Fruit fly (Drosophila melanogaster) whole organism, embryonic: Measurements from ENCODE around the gene dbe.
A peak's percentile ranks its signal among the peaks of the same experiment; 100 is the strongest.

ENCODE experiments used
- Asciz ChIP-seq: fragments of 200-800 bp; sonication (Bioruptor generic); optimal IDR thresholded peaks from 2 replicates; lab custom pipeline; 2017; ENCODE audit warnings: missing biosample characterization, mild to moderate bottlenecking, missing genetic modification characterization, missing genetic modification reagents
- Atf3 ChIP-seq: fragments of 200-800 bp; sonication (Bioruptor generic); optimal IDR thresholded peaks from 3 replicates; lab custom pipeline; 2016; ENCODE audit warnings: missing biosample characterization, missing genetic modification characterization
- B-H2 ChIP-seq: fragments of 200-800 bp; sonication (Bioruptor generic); optimal IDR thresholded peaks from 2 replicates; lab custom pipeline; 2018; ENCODE audit warnings: missing biosample characterization, mild to moderate bottlenecking, missing genetic modification characterization
- CG10431 ChIP-seq: fragments of 200-800 bp; sonication (Bioruptor generic); optimal IDR thresholded peaks from 3 replicates; lab custom pipeline; 2018; ENCODE audit warnings: missing biosample characterization, mild to moderate bottlenecking, missing genetic modification characterization
- CG1233 ChIP-seq: fragments of 200-800 bp; sonication (Bioruptor generic); optimal IDR thresholded peaks from 4 replicates; lab custom pipeline; 2018; ENCODE audit warnings: missing biosample characterization, mild to moderate bottlenecking, missing genetic modification characterization
- CG13287 ChIP-seq: fragments of 200-800 bp; sonication (Bioruptor generic); IDR thresholded peaks from 2 replicates; pipeline ENCODE4 v1.3.6; 2022; ENCODE audit warnings: missing biosample characterization, missing genetic modification characterization; ENCODE audit not compliant: partially characterized antibody
- CG14014 ChIP-seq: fragments of 200-800 bp; sonication (Bioruptor generic); IDR thresholded peaks from 2 replicates; pipeline ENCODE4 v1.3.6; 2022; ENCODE audit warnings: missing biosample characterization, missing genetic modification characterization
- CG14050 ChIP-seq: fragments of 200-800 bp; sonication (Bioruptor generic); IDR thresholded peaks from 3 replicates; pipeline ENCODE4 v1.3.6; 2022; ENCODE audit warnings: missing biosample characterization, missing genetic modification characterization
- CG14441 ChIP-seq: fragments of 200-800 bp; sonication (Bioruptor generic); IDR thresholded peaks from 2 replicates; pipeline ENCODE4 v1.3.6; 2022; ENCODE audit warnings: missing biosample characterization, missing genetic modification characterization
- CG14667 ChIP-seq: fragments of 200-800 bp; sonication (Bioruptor generic); IDR thresholded peaks from 2 replicates; pipeline ENCODE4 v1.3.6; 2022; ENCODE audit warnings: missing biosample characterization, missing genetic modification characterization
- CG16779 ChIP-seq: fragments of 200-800 bp; sonication (Bioruptor generic); IDR thresholded peaks from 2 replicates; pipeline ENCODE4 v1.3.6; 2022; ENCODE audit warnings: missing biosample characterization, missing genetic modification characterization
- CG16813 ChIP-seq: fragments of 200-800 bp; sonication (Bioruptor generic); IDR thresholded peaks from 3 replicates; pipeline ENCODE4 v1.3.6; 2022; ENCODE audit warnings: missing biosample characterization, missing genetic modification characterization; ENCODE audit not compliant: partially characterized antibody
- CG17361 ChIP-seq: fragments of 200-800 bp; sonication (Bioruptor generic); IDR thresholded peaks from 3 replicates; pipeline ENCODE4 v1.3.6; 2022; ENCODE audit warnings: missing biosample characterization, missing genetic modification characterization
- CG17385 ChIP-seq: fragments of 200-800 bp; sonication (Bioruptor generic); optimal IDR thresholded peaks from 3 replicates; lab custom pipeline; 2018; ENCODE audit warnings: missing biosample characterization, mild to moderate bottlenecking, missing genetic modification characterization
- CG18764 ChIP-seq: fragments of 200-800 bp; sonication (Bioruptor generic); optimal IDR thresholded peaks from 3 replicates; lab custom pipeline; 2016; ENCODE audit warnings: missing biosample characterization, missing genetic modification characterization
- CG2116 ChIP-seq: fragments of 200-800 bp; sonication (Bioruptor generic); optimal IDR thresholded peaks from 3 replicates; lab custom pipeline; 2018; ENCODE audit warnings: missing biosample characterization, mild to moderate bottlenecking, missing genetic modification characterization
- CG2889 ChIP-seq: fragments of 200-800 bp; sonication (Bioruptor generic); IDR thresholded peaks from 3 replicates; pipeline ENCODE4 v1.3.6; 2022; ENCODE audit warnings: missing biosample characterization, missing genetic modification characterization
- CG4282 ChIP-seq: fragments of 200-800 bp; sonication (Bioruptor generic); optimal IDR thresholded peaks from 2 replicates; lab custom pipeline; 2016; ENCODE audit warnings: missing biosample characterization, missing genetic modification characterization
- CG6813 ChIP-seq: fragments of 200-800 bp; sonication (Bioruptor generic); optimal IDR thresholded peaks from 2 replicates; lab custom pipeline; 2017; ENCODE audit warnings: missing biosample characterization, missing genetic modification characterization, mild to moderate bottlenecking, moderate library complexity, missing genetic modification reagents
- CG9876 ChIP-seq: fragments of 200-800 bp; sonication (Bioruptor generic); optimal IDR thresholded peaks from 2 replicates; lab custom pipeline; 2016; ENCODE audit warnings: missing biosample characterization, missing genetic modification characterization
- CkIIα-i1 ChIP-seq: fragments of 200-800 bp; sonication (Bioruptor generic); IDR thresholded peaks from 2 replicates; pipeline ENCODE4 v1.3.6; 2022; ENCODE audit warnings: missing biosample characterization, missing genetic modification characterization
- Dfd ChIP-seq, 2 experiments: fragments of >200 bp; optimal IDR thresholded peaks; 2 replicates each; lab custom pipeline; 2017; ENCODE audit warnings: missing biosample characterization in 2 of 2, missing genetic modification characterization in 2 of 2
- Doc3 ChIP-seq: fragments of 200-800 bp; sonication (Bioruptor generic); IDR thresholded peaks from 3 replicates; pipeline ENCODE4 v1.3.6; 2022; ENCODE audit warnings: missing biosample characterization, missing genetic modification characterization; ENCODE audit not compliant: partially characterized antibody
- Drgx ChIP-seq: fragments of 200-800 bp; sonication (Bioruptor generic); IDR thresholded peaks from 2 replicates; pipeline ENCODE4 v1.3.6; 2022; ENCODE audit warnings: missing biosample characterization, missing genetic modification characterization
- Hr51 ChIP-seq, 2 experiments: fragments of 200-800 bp; sonication (Bioruptor generic); optimal IDR thresholded peaks; 2 replicates in 1 of 2; 3 replicates in 1 of 2; lab custom pipeline; 2016 to 2018; ENCODE audit warnings: missing biosample characterization in 2 of 2, missing genetic modification characterization in 2 of 2, mild to moderate bottlenecking in 1 of 2, moderate library complexity in 1 of 2
- MTF-1 ChIP-seq: fragments of 200-800 bp; sonication (Bioruptor generic); optimal IDR thresholded peaks from 2 replicates; lab custom pipeline; 2018; ENCODE audit warnings: missing biosample characterization, mild to moderate bottlenecking, missing genetic modification characterization, borderline replicate concordance
- Max ChIP-seq: fragments of 200-800 bp; sonication (Bioruptor generic); optimal IDR thresholded peaks from 2 replicates; lab custom pipeline; 2016; ENCODE audit warnings: missing biosample characterization, mild to moderate bottlenecking, missing genetic modification characterization
- Meics ChIP-seq: fragments of 200-800 bp; sonication (Bioruptor generic); optimal IDR thresholded peaks from 2 replicates; lab custom pipeline; 2017; ENCODE audit warnings: missing biosample characterization, mild to moderate bottlenecking, missing genetic modification characterization
- Oli ChIP-seq: fragments of 200-800 bp; sonication (Bioruptor generic); optimal IDR thresholded peaks from 2 replicates; lab custom pipeline; 2018; ENCODE audit warnings: missing biosample characterization, mild to moderate bottlenecking, missing genetic modification characterization, moderate library complexity
- Ptx1 ChIP-seq: fragments of 200-800 bp; sonication (Bioruptor generic); IDR thresholded peaks from 2 replicates; pipeline ENCODE4 v1.3.6; 2022; ENCODE audit warnings: missing biosample characterization, missing genetic modification characterization
- ash1 ChIP-seq: fragments of 200-800 bp; sonication (Bioruptor generic); optimal IDR thresholded peaks from 2 replicates; lab custom pipeline; 2018; ENCODE audit warnings: missing biosample characterization, mild to moderate bottlenecking, missing genetic modification characterization
- cad ChIP-seq: fragments of >200 bp; optimal IDR thresholded peaks from 2 replicates; lab custom pipeline; 2017; ENCODE audit warnings: missing biosample characterization, missing genetic modification characterization
- cg ChIP-seq: fragments of 200-800 bp; sonication (Bioruptor generic); optimal IDR thresholded peaks from 3 replicates; lab custom pipeline; 2019; ENCODE audit warnings: missing biosample characterization, mild to moderate bottlenecking, missing genetic modification characterization, moderate library complexity
- chm ChIP-seq: fragments of 200-800 bp; sonication (Bioruptor generic); IDR thresholded peaks from 2 replicates; pipeline ENCODE4 v1.3.6; 2022; ENCODE audit warnings: missing biosample characterization, missing genetic modification characterization
- ci ChIP-seq: fragments of 200-800 bp; sonication (Bioruptor generic); IDR thresholded peaks from 3 replicates; pipeline ENCODE4 v1.3.6; 2022; ENCODE audit warnings: missing biosample characterization, missing genetic modification characterization
- ewg ChIP-seq: fragments of 200-800 bp; sonication (Bioruptor generic); optimal IDR thresholded peaks from 3 replicates; lab custom pipeline; 2017; ENCODE audit warnings: mild to moderate bottlenecking, missing biosample characterization, missing genetic modification reagents, missing genetic modification characterization
- gce ChIP-seq: fragments of 200-800 bp; sonication (Bioruptor generic); IDR thresholded peaks from 3 replicates; pipeline ENCODE4 v1.3.6; 2022; ENCODE audit warnings: missing biosample characterization, missing genetic modification characterization
- gsb-n ChIP-seq: fragments of 200-800 bp; sonication (Bioruptor generic); optimal IDR thresholded peaks from 3 replicates; lab custom pipeline; 2018; ENCODE audit warnings: missing biosample characterization, mild to moderate bottlenecking, missing genetic modification characterization
- hth ChIP-seq: fragments of >200 bp; optimal IDR thresholded peaks from 2 replicates; lab custom pipeline; 2017; ENCODE audit warnings: inconsistent platforms
- lov ChIP-seq, 2 experiments: fragments of 200-800 bp in 1 of 2; fragments of >200 bp in 1 of 2; sonication (Bioruptor generic) in 1 of 2; IDR thresholded peaks in 1 of 2; optimal IDR thresholded peaks in 1 of 2; 2 replicates in 1 of 2; 3 replicates in 1 of 2; pipeline versions ENCODE4 v1.3.6 to Lab custom; 2017 to 2022; ENCODE audit warnings: missing biosample characterization in 1 of 2, missing genetic modification characterization in 1 of 2
- mam ChIP-seq: fragments of 200-800 bp; sonication (Bioruptor generic); optimal IDR thresholded peaks from 3 replicates; lab custom pipeline; 2016; ENCODE audit warnings: missing biosample characterization, missing genetic modification characterization
- nmo ChIP-seq: fragments of 200-800 bp; sonication (Bioruptor generic); optimal IDR thresholded peaks from 2 replicates; lab custom pipeline; 2018; ENCODE audit warnings: missing biosample characterization, mild to moderate bottlenecking, missing genetic modification characterization, moderate library complexity
- rib ChIP-seq: fragments of 200-800 bp; sonication (Bioruptor generic); IDR thresholded peaks from 2 replicates; pipeline ENCODE4 v1.3.6; 2022; ENCODE audit warnings: missing biosample characterization, missing genetic modification characterization
- seq ChIP-seq: fragments of 200-800 bp; sonication (Bioruptor generic); IDR thresholded peaks from 2 replicates; pipeline ENCODE4 v1.3.6; 2022; ENCODE audit warnings: missing biosample characterization, missing genetic modification characterization
- stwl ChIP-seq: fragments of 200-800 bp; sonication (Bioruptor generic); optimal IDR thresholded peaks from 3 replicates; lab custom pipeline; 2018; ENCODE audit warnings: missing biosample characterization, mild to moderate bottlenecking, missing genetic modification characterization, moderate library complexity
- sug ChIP-seq: fragments of 200-800 bp; optimal IDR thresholded peaks from 2 replicates; lab custom pipeline; 2019; ENCODE audit warnings: missing biosample characterization, mild to moderate bottlenecking, missing genetic modification characterization, moderate library complexity
- unc-4 ChIP-seq: fragments of 200-800 bp; sonication (Bioruptor generic); IDR thresholded peaks from 2 replicates; pipeline ENCODE4 v1.3.6; 2022; ENCODE audit warnings: missing biosample characterization, missing genetic modification characterization; ENCODE audit not compliant: partially characterized antibody
- usp ChIP-seq: fragments of >200 bp; optimal IDR thresholded peaks from 2 replicates; lab custom pipeline; 2017; ENCODE audit warnings: missing biosample characterization, missing genetic modification characterization
- vfl ChIP-seq: fragments of 200-800 bp; sonication (Bioruptor generic); optimal IDR thresholded peaks from 2 replicates; lab custom pipeline; 2016; ENCODE audit warnings: missing biosample characterization, missing genetic modification characterization
- zfh1 ChIP-seq: fragments of 200-800 bp; sonication (Bioruptor generic); IDR thresholded peaks from 3 replicates; pipeline ENCODE4 v1.3.6; 2022; ENCODE audit warnings: missing biosample characterization, missing genetic modification characterization

Gene dbe

dm6 chr2L:857897-858517, 11.7 kb downstream of the dbe start (continued):
- TF ChIP-seq CG13287 (GFP tag; lab: Robert Waterston, UW) (no peak), Dfd (GFP tag; optimal IDR thresholded peaks at IDR 0.05; lab: Kevin White, UChicago) (no peak), hth (lab: Kevin White, UChicago) (no peak), rib (GFP tag; lab: Robert Waterston, UW) (no peak), CG17361 (GFP tag; lab: Robert Waterston, UW) (peak; percentile 31; the same call in 1 of the 3 replicates), gce (GFP tag; lab: Robert Waterston, UW) (no peak), seq (GFP tag; lab: Robert Waterston, UW) (no peak), CG14441 (GFP tag; lab: Robert Waterston, UW) (peak; percentile 67), CG4282 (GFP tag; lab: Kevin White, UChicago) (no peak), CG14050 (GFP tag; lab: Robert Waterston, UW) (no peak), chm (no peak), CG6813 (GFP tag; lab: Kevin White, UChicago) (peak; percentile 41), cad (no peak), stwl (tag; lab: Kevin White, UChicago) (no peak), Ptx1 (GFP tag; lab: Robert Waterston, UW) (peak; percentile 54), ewg (GFP tag; lab: Kevin White, UChicago) (peak; percentile 51), sug (peak; percentile 82), CG14667 (GFP tag; lab: Robert Waterston, UW) (no peak; the same call in 1 of the 2 replicates), usp (no peak), zfh1 (peak; percentile 56; the same call in 1 of the 3 replicates), B-H2 (GFP tag; lab: Kevin White, UChicago) (no peak), cg (GFP tag; lab: Kevin White, UChicago) (no peak), lov (optimal IDR thresholded peaks at IDR 0.05; lab: Kevin White, UChicago) (no peak), lov (GFP tag; IDR thresholded peaks at IDR 0.05; lab: Robert Waterston, UW) (no peak), Meics (GFP tag; lab: Kevin White, UChicago) (peak; percentile 29), mam (GFP tag; lab: Kevin White, UChicago) (peak; percentile 57), CG14014 (GFP tag; lab: Robert Waterston, UW) (peak; percentile 41; the same call in 1 of the 2 replicates), CG1233 (peak; percentile 25), Asciz (peak; percentile 45), CG9876 (no peak), CG16779 (GFP tag; lab: Robert Waterston, UW) (no peak), unc-4 (GFP tag; lab: Robert Waterston, UW) (no peak), CG17385 (peak; percentile 72), Oli (tag; lab: Kevin White, UChicago) (peak; percentile 48), ci (GFP tag; lab: Robert Waterston, UW) (peak; percentile 93), CkIIα-i1 (GFP tag; lab: Robert Waterston, UW) (no peak), Atf3 (GFP tag; lab: Kevin White, UChicago) (peak; percentile 48), Hr51 (GFP tag; optimal IDR thresholded peaks at IDR 0.05; lab: Kevin White, UChicago) (peak in 1 of 2 experiments; percentile 55), vfl (GFP tag; lab: Kevin White, UChicago) (peak; percentile 1), Doc3 (GFP tag; lab: Robert Waterston, UW) (no peak), CG10431 (GFP tag; lab: Kevin White, UChicago) (no peak), CG2889 (0 out of 3 replicates have a peak, but pooled peaks have one; percentile 30), CG18764 (GFP tag; lab: Kevin White, UChicago) (no peak), CG2116 (GFP tag; lab: Kevin White, UChicago) (peak; percentile 7), CG16813 (GFP tag; lab: Robert Waterston, UW) (no peak), Max (GFP tag; lab: Kevin White, UChicago) (no peak), Drgx (GFP tag; lab: Robert Waterston, UW) (no peak), nmo (GFP tag; lab: Kevin White, UChicago) (peak; percentile 32), MTF-1 (GFP tag; lab: Kevin White, UChicago) (no peak), gsb-n (tag; lab: Kevin White, UChicago) (peak; percentile 38), ash1 (no peak)
